Fruit fly (Drosophila melanogaster) whole organism, embryonic: ENCODE results near the gene CG13039.

ENCODE experiments used
- Atf-2 ChIP-seq: fragments of 200-800 bp; sonication (Bioruptor generic); optimal IDR thresholded peaks from 2 replicates; lab custom pipeline; 2016; ENCODE audit warnings: missing biosample characterization, missing genetic modification characterization
- CG10959 ChIP-seq: fragments of 200-800 bp; sonication (Bioruptor generic); IDR thresholded peaks from 2 replicates; pipeline ENCODE4 v1.3.6; 2022; ENCODE audit warnings: missing biosample characterization, missing genetic modification characterization
- CG14014 ChIP-seq: fragments of 200-800 bp; sonication (Bioruptor generic); IDR thresholded peaks from 2 replicates; pipeline ENCODE4 v1.3.6; 2022; ENCODE audit warnings: missing biosample characterization, missing genetic modification characterization
- CG15514 ChIP-seq: fragments of 200-800 bp; sonication (Bioruptor generic); optimal IDR thresholded peaks from 3 replicates; lab custom pipeline; 2017; ENCODE audit warnings: missing biosample characterization, missing genetic modification characterization, mild to moderate bottlenecking, moderate library complexity, missing genetic modification reagents
- CG16815 ChIP-seq: fragments of 200-800 bp; sonication (Bioruptor generic); optimal IDR thresholded peaks from 3 replicates; lab custom pipeline; 2017; ENCODE audit warnings: missing biosample characterization, mild to moderate bottlenecking, missing genetic modification characterization
- CG17612 ChIP-seq: fragments of 200-800 bp; sonication (Bioruptor generic); IDR thresholded peaks from 2 replicates; pipeline ENCODE4 v1.3.6; 2022; ENCODE audit warnings: missing biosample characterization, missing genetic modification characterization
- CG18599 ChIP-seq: fragments of 200-800 bp; sonication (Bioruptor generic); optimal IDR thresholded peaks from 3 replicates; lab custom pipeline; 2017; ENCODE audit warnings: missing biosample characterization, missing genetic modification characterization, mild to moderate bottlenecking, moderate library complexity, missing genetic modification reagents
- CG2120 ChIP-seq: fragments of 200-800 bp; sonication (Bioruptor generic); optimal IDR thresholded peaks from 3 replicates; lab custom pipeline; 2016; ENCODE audit warnings: missing biosample characterization, missing genetic modification characterization
- CG31224 ChIP-seq: fragments of 200-800 bp; sonication (Bioruptor generic); IDR thresholded peaks from 2 replicates; pipeline ENCODE4 v1.3.6; 2022; ENCODE audit warnings: missing biosample characterization, missing genetic modification characterization
- CG32532 ChIP-seq: fragments of 200-800 bp; sonication (Bioruptor generic); IDR thresholded peaks from 2 replicates; pipeline ENCODE4 v1.3.6; 2022; ENCODE audit warnings: missing biosample characterization, missing genetic modification characterization
- CG3281 ChIP-seq: fragments of 200-800 bp; sonication (Bioruptor generic); optimal IDR thresholded peaks from 3 replicates; lab custom pipeline; 2017; ENCODE audit warnings: missing biosample characterization, mild to moderate bottlenecking, missing genetic modification characterization
- CG8290 ChIP-seq, 3 experiments: fragments of 200-800 bp; sonication (Bioruptor generic); optimal IDR thresholded peaks; 2 replicates each; lab custom pipeline; 2016 to 2019; ENCODE audit warnings: missing biosample characterization in 3 of 3, missing genetic modification characterization in 3 of 3, mild to moderate bottlenecking in 2 of 3, moderate library complexity in 1 of 3
- CG8765 ChIP-seq: fragments of 200-800 bp; sonication (Bioruptor generic); IDR thresholded peaks from 2 replicates; pipeline ENCODE4 v1.3.6; 2022; ENCODE audit warnings: missing biosample characterization, missing genetic modification characterization
- CG9817 ChIP-seq: fragments of 200-800 bp; sonication (Bioruptor generic); optimal IDR thresholded peaks from 2 replicates; lab custom pipeline; 2018; ENCODE audit warnings: missing biosample characterization, mild to moderate bottlenecking, missing genetic modification characterization, moderate library complexity
- CG9932 ChIP-seq: fragments of 200-800 bp; sonication (Bioruptor generic); IDR thresholded peaks from 2 replicates; pipeline ENCODE4 v1.3.6; 2022; ENCODE audit warnings: missing biosample characterization, missing genetic modification characterization
- Dbx ChIP-seq: fragments of 200-800 bp; sonication (Bioruptor generic); IDR thresholded peaks from 3 replicates; pipeline ENCODE4 v1.3.6; 2022; ENCODE audit warnings: missing biosample characterization, missing genetic modification characterization
- Dref ChIP-seq: fragments of 200-800 bp; sonication (Bioruptor generic); IDR thresholded peaks from 2 replicates; pipeline ENCODE4 v1.3.6; 2022; ENCODE audit warnings: missing biosample characterization, missing genetic modification characterization
- Drgx ChIP-seq: fragments of 200-800 bp; sonication (Bioruptor generic); IDR thresholded peaks from 2 replicates; pipeline ENCODE4 v1.3.6; 2022; ENCODE audit warnings: missing biosample characterization, missing genetic modification characterization
- Fer3 ChIP-seq: fragments of 200-800 bp; sonication (Bioruptor generic); optimal IDR thresholded peaks from 2 replicates; lab custom pipeline; 2018; ENCODE audit warnings: missing biosample characterization, mild to moderate bottlenecking, missing genetic modification characterization, moderate library complexity
- Gug ChIP-seq: fragments of 200-800 bp; sonication (Bioruptor generic); IDR thresholded peaks from 4 replicates; pipeline ENCODE4 v1.3.6; 2022; ENCODE audit warnings: missing biosample characterization, missing genetic modification characterization
- H2.0 ChIP-seq: fragments of 200-800 bp; sonication (Bioruptor generic); IDR thresholded peaks from 2 replicates; pipeline ENCODE4 v1.3.6; 2022; ENCODE audit warnings: missing biosample characterization, missing genetic modification characterization
- HLH3B ChIP-seq: fragments of 200-800 bp; sonication (Bioruptor generic); IDR thresholded peaks from 2 replicates; pipeline ENCODE4 v1.3.6; 2022; ENCODE audit warnings: missing biosample characterization, missing genetic modification characterization
- Hand ChIP-seq: fragments of 200-800 bp; sonication (Bioruptor generic); optimal IDR thresholded peaks from 2 replicates; lab custom pipeline; 2017; ENCODE audit warnings: mild to moderate bottlenecking, missing biosample characterization, missing genetic modification reagents, missing genetic modification characterization
- Hmr ChIP-seq: fragments of 200-800 bp; sonication (Bioruptor generic); optimal IDR thresholded peaks from 3 replicates; lab custom pipeline; 2017; ENCODE audit warnings: mild to moderate bottlenecking, missing biosample characterization, missing genetic modification reagents, missing genetic modification characterization
- Lpt ChIP-seq: fragments of >200 bp; optimal IDR thresholded peaks from 2 replicates; lab custom pipeline; 2018; ENCODE audit warnings: missing biosample characterization, missing genetic modification characterization
- Meics ChIP-seq: fragments of 200-800 bp; sonication (Bioruptor generic); optimal IDR thresholded peaks from 2 replicates; lab custom pipeline; 2017; ENCODE audit warnings: missing biosample characterization, mild to moderate bottlenecking, missing genetic modification characterization
- NK7.1 ChIP-seq: fragments of 200-800 bp; sonication (Bioruptor generic); optimal IDR thresholded peaks from 3 replicates; lab custom pipeline; 2016; ENCODE audit warnings: missing biosample characterization, missing genetic modification characterization
- Ptx1 ChIP-seq: fragments of 200-800 bp; sonication (Bioruptor generic); IDR thresholded peaks from 2 replicates; pipeline ENCODE4 v1.3.6; 2022; ENCODE audit warnings: missing biosample characterization, missing genetic modification characterization
- TFAM ChIP-seq: fragments of 200-800 bp; sonication (Bioruptor generic); optimal IDR thresholded peaks from 2 replicates; lab custom pipeline; 2017; ENCODE audit warnings: missing biosample characterization, missing genetic modification characterization, inconsistent platforms
- Trl ChIP-seq, 3 experiments: fragments of >200 bp in 2 of 3; fragments of 200-800 bp in 1 of 3; sonication (Bioruptor generic) in 1 of 3; optimal IDR thresholded peaks; 2 replicates in 1 of 3; 3 replicates in 2 of 3; lab custom pipeline; 2016 to 2017; ENCODE audit warnings: missing biosample characterization in 1 of 3, missing genetic modification characterization in 1 of 3
- bowl ChIP-seq: fragments of 200-800 bp; sonication (Bioruptor generic); IDR thresholded peaks from 2 replicates; pipeline ENCODE4 v1.3.6; 2022; ENCODE audit warnings: missing biosample characterization, missing genetic modification characterization
- chif ChIP-seq, 2 experiments: fragments of 200-800 bp; sonication (Bioruptor generic); optimal IDR thresholded peaks; 3 replicates each; lab custom pipeline; 2016; ENCODE audit warnings: missing biosample characterization in 2 of 2, missing genetic modification characterization in 2 of 2
- chinmo ChIP-seq: fragments of 200-800 bp; sonication (Bioruptor generic); IDR thresholded peaks from 4 replicates; pipeline ENCODE4 v1.3.6; 2022; ENCODE audit warnings: missing biosample characterization, missing genetic modification characterization; ENCODE audit not compliant: partially characterized antibody
- cwo ChIP-seq: fragments of 200-800 bp; sonication (Bioruptor generic); optimal IDR thresholded peaks from 3 replicates; lab custom pipeline; 2017; ENCODE audit warnings: missing biosample characterization, missing genetic modification characterization, mild to moderate bottlenecking, moderate library complexity, missing genetic modification reagents
- dan ChIP-seq: fragments of 200-800 bp; sonication (Bioruptor generic); IDR thresholded peaks from 2 replicates; pipeline ENCODE4 v1.3.6; 2022; ENCODE audit warnings: missing biosample characterization, missing genetic modification characterization
- esg ChIP-seq: fragments of 200-800 bp; sonication (Bioruptor generic); conservative IDR thresholded peaks from 2 replicates; pipeline ENCODE4 v1.3.6; 2022; ENCODE audit warnings: missing biosample characterization, missing genetic modification characterization
- eve ChIP-seq, 2 experiments: fragments of >200 bp; optimal IDR thresholded peaks; 2 replicates each; lab custom pipeline; 2017; ENCODE audit warnings: missing biosample characterization in 2 of 2, missing genetic modification characterization in 2 of 2
- hth ChIP-seq: fragments of >200 bp; optimal IDR thresholded peaks from 2 replicates; lab custom pipeline; 2017; ENCODE audit warnings: inconsistent platforms
- kni ChIP-seq: fragments of 200-800 bp; sonication (Bioruptor generic); optimal IDR thresholded peaks from 3 replicates; lab custom pipeline; 2017; ENCODE audit warnings: mild to moderate bottlenecking, missing biosample characterization, missing genetic modification reagents, missing genetic modification characterization
- lab ChIP-seq: fragments of 200-800 bp; sonication (Bioruptor generic); optimal IDR thresholded peaks from 3 replicates; lab custom pipeline; 2017; ENCODE audit warnings: missing biosample characterization, missing genetic modification characterization, mild to moderate bottlenecking, moderate library complexity, missing genetic modification reagents
- lilli ChIP-seq: fragments of 200-800 bp; sonication (Bioruptor generic); optimal IDR thresholded peaks from 3 replicates; lab custom pipeline; 2016; ENCODE audit warnings: missing biosample characterization, missing genetic modification characterization
- lmd ChIP-seq: fragments of 200-800 bp; sonication (Bioruptor generic); IDR thresholded peaks from 2 replicates; pipeline ENCODE4 v1.3.6; 2022; ENCODE audit warnings: missing biosample characterization, missing genetic modification characterization
- mam ChIP-seq: fragments of 200-800 bp; sonication (Bioruptor generic); optimal IDR thresholded peaks from 3 replicates; lab custom pipeline; 2016; ENCODE audit warnings: missing biosample characterization, missing genetic modification characterization
- org-1 ChIP-seq: fragments of 200-800 bp; sonication (Bioruptor generic); optimal IDR thresholded peaks from 2 replicates; lab custom pipeline; 2017; ENCODE audit warnings: missing biosample characterization, missing genetic modification characterization
- phol ChIP-seq: fragments of 200-800 bp; sonication (Bioruptor generic); optimal IDR thresholded peaks from 3 replicates; lab custom pipeline; 2018; ENCODE audit warnings: missing biosample characterization, mild to moderate bottlenecking, missing genetic modification characterization, moderate library complexity
- schlank ChIP-seq: fragments of 200-800 bp; sonication (Bioruptor generic); optimal IDR thresholded peaks from 2 replicates; lab custom pipeline; 2018; ENCODE audit warnings: missing biosample characterization, mild to moderate bottlenecking, missing genetic modification characterization
- sisA ChIP-seq: fragments of 200-800 bp; sonication (Bioruptor generic); IDR thresholded peaks from 2 replicates; pipeline ENCODE4 v1.3.6; 2022; ENCODE audit warnings: missing biosample characterization, missing genetic modification characterization
- sna ChIP-seq: fragments of 200-800 bp; sonication (Bioruptor generic); IDR thresholded peaks from 2 replicates; pipeline ENCODE4 v1.3.6; 2022; ENCODE audit warnings: missing biosample characterization, missing genetic modification characterization; ENCODE audit not compliant: partially characterized antibody
- sob ChIP-seq: fragments of 200-800 bp; sonication (Bioruptor generic); IDR thresholded peaks from 2 replicates; pipeline ENCODE4 v1.3.6; 2022; ENCODE audit warnings: missing biosample characterization, missing genetic modification characterization
- zfh1 ChIP-seq: fragments of 200-800 bp; sonication (Bioruptor generic); IDR thresholded peaks from 3 replicates; pipeline ENCODE4 v1.3.6; 2022; ENCODE audit warnings: missing biosample characterization, missing genetic modification characterization

CG13039 gene

dm6 chr3L:16309972-16310371 is 16.6 kb downstream of the CG13039 start:
- TF ChIP-seq lilli (GFP tag; lab: Kevin White, UChicago) (peak; percentile 43), Drgx (GFP tag; lab: Robert Waterston, UW) (peak; percentile 86), CG16815 (GFP tag; lab: Kevin White, UChicago) (peak; percentile 14), HLH3B (GFP tag; lab: Robert Waterston, UW) (peak; percentile 25; the same call in 1 of the 2 replicates), CG2120 (GFP tag; lab: Kevin White, UChicago) (peak; percentile 67), lab (GFP tag; lab: Kevin White, UChicago) (peak; percentile 72), Lpt (GFP tag; lab: Kevin White, UChicago) (no peak), eve (GFP tag; optimal IDR thresholded peaks at IDR 0.05; lab: Kevin White, UChicago) (no peak), Fer3 (tag; lab: Kevin White, UChicago) (peak; percentile 2), sna (GFP tag; lab: Robert Waterston, UW) (no peak), CG18599 (GFP tag; lab: Kevin White, UChicago) (peak; percentile 42), phol (tag; lab: Kevin White, UChicago) (no peak), dan (no peak), org-1 (GFP tag; lab: Kevin White, UChicago) (peak; percentile 37), Dbx (GFP tag; lab: Robert Waterston, UW) (peak; percentile 64), TFAM (GFP tag; lab: Kevin White, UChicago) (no peak), chif (GFP tag; optimal IDR thresholded peaks at IDR 0.05; lab: Kevin White, UChicago) (peak in 1 of 2 experiments; percentile 10), Gug (GFP tag; lab: Robert Waterston, UW) (0 out of 4 replicates have a peak, but pooled peaks have one; percentile 6), Atf-2 (GFP tag; lab: Kevin White, UChicago) (no peak), CG14014 (peak; percentile 37; the same call in 1 of the 2 replicates), Hand (GFP tag; lab: Kevin White, UChicago) (no peak), esg (GFP tag; lab: Robert Waterston, UW) (no peak), CG8290 (GFP tag; optimal IDR thresholded peaks at IDR 0.05; lab: Kevin White, UChicago) (no peak), CG8290 (tag; optimal IDR thresholded peaks at IDR 0.05; lab: Kevin White, UChicago) (peak in 1 of 2 experiments; percentile 69), CG8765 (GFP tag; lab: Robert Waterston, UW) (no peak), Ptx1 (GFP tag; lab: Robert Waterston, UW) (0 out of 2 replicates have a peak, but pooled peaks have one; percentile 13), H2.0 (GFP tag; lab: Robert Waterston, UW) (peak; percentile 49; the same call in 1 of the 2 replicates), kni (GFP tag; lab: Kevin White, UChicago) (no peak), CG3281 (GFP tag; lab: Kevin White, UChicago) (peak; percentile 27), schlank (peak; percentile 67), lmd (GFP tag; lab: Robert Waterston, UW) (peak; percentile 39; the same call in 1 of the 2 replicates), Trl (optimal IDR thresholded peaks at IDR 0.05; lab: Kevin White, UChicago) (no peak), Trl (GFP tag; optimal IDR thresholded peaks at IDR 0.05; lab: Kevin White, UChicago) (peak; percentile 38), sisA (GFP tag; lab: Robert Waterston, UW) (peak; percentile 21; the same call in 1 of the 2 replicates), CG15514 (GFP tag; lab: Kevin White, UChicago) (peak; percentile 23), chinmo (GFP tag; lab: Robert Waterston, UW) (0 out of 4 replicates have a peak, but pooled peaks have one; percentile 24), CG17612 (no peak), bowl (GFP tag; lab: Robert Waterston, UW) (no peak), hth (no peak), CG10959 (GFP tag; lab: Robert Waterston, UW) (no peak), Dref (GFP tag; lab: Robert Waterston, UW) (no peak), CG9817 (tag; lab: Kevin White, UChicago) (peak; percentile 63), NK7.1 (GFP tag; lab: Kevin White, UChicago) (no peak), cwo (GFP tag; lab: Kevin White, UChicago) (peak; percentile 9), Hmr (GFP tag; lab: Kevin White, UChicago) (peak; percentile 63), zfh1 (GFP tag; lab: Robert Waterston, UW) (no peak), CG32532 (GFP tag; lab: Robert Waterston, UW) (0 out of 2 replicates have a peak, but pooled peaks have one; percentile 6), CG31224 (GFP tag; lab: Robert Waterston, UW) (0 out of 2 replicates have a peak, but pooled peaks have one; percentile 20), Meics (GFP tag; lab: Kevin White, UChicago) (peak; percentile 30), sob (GFP tag; lab: Robert Waterston, UW) (peak; percentile 46; the same call in 1 of the 2 replicates), mam (GFP tag; lab: Kevin White, UChicago) (peak; percentile 32), CG9932 (GFP tag; lab: Robert Waterston, UW) (peak; percentile 75)
